Worm (Caenorhabditis elegans) whole organism, early embryonic: ENCODE data around the gene aak-2.

Source experiments
- F13C5.2 ChIP-seq: sonication (generic microtip); optimal IDR thresholded peaks from 2 replicates; lab custom pipeline; 2017; ENCODE audit warnings: mild to moderate bottlenecking, missing genetic modification characterization, inconsistent platforms, missing compliant biosample characterization
- ceh-36 ChIP-seq: sonication (generic microtip); optimal IDR thresholded peaks from 2 replicates; lab custom pipeline; 2016; ENCODE audit warnings: missing genetic modification characterization, inconsistent platforms, missing compliant biosample characterization
- flt-1 ChIP-seq: fragments of 200-800 bp; sonication (Bioruptor generic); IDR thresholded peaks from 2 replicates; pipeline ENCODE4 v1.3.6; 2022; ENCODE audit warnings: missing genetic modification characterization, missing compliant biosample characterization
- hmg-4 ChIP-seq: fragments of 200-800 bp; sonication (Bioruptor generic); optimal IDR thresholded peaks from 2 replicates; lab custom pipeline; 2018; ENCODE audit warnings: mild to moderate bottlenecking, missing genetic modification characterization, missing compliant biosample characterization
- pes-1 ChIP-seq: fragments of 200-800 bp; sonication (Bioruptor generic); IDR thresholded peaks from 2 replicates; pipeline ENCODE4 v1.3.6; 2022; ENCODE audit warnings: missing genetic modification reagents, missing genetic modification characterization, missing compliant biosample characterization
- scrt-1 ChIP-seq: fragments of 200-800 bp; sonication (Bioruptor generic); IDR thresholded peaks from 2 replicates; pipeline ENCODE4 v1.3.6; 2022; ENCODE audit warnings: missing genetic modification characterization, missing compliant biosample characterization
- sea-1 ChIP-seq: fragments of 200-800 bp; sonication (Bioruptor generic); conservative IDR thresholded peaks from 2 replicates; pipeline ENCODE4 v1.3.6; 2022; ENCODE audit warnings: missing genetic modification characterization, missing compliant biosample characterization
- tbx-11 ChIP-seq: fragments of 200-800 bp; sonication (Bioruptor generic); IDR thresholded peaks from 2 replicates; pipeline ENCODE4 v1.3.6; 2022; ENCODE audit warnings: missing genetic modification characterization, missing compliant biosample characterization
- tra-4 ChIP-seq: sonication (generic microtip); optimal IDR thresholded peaks from 2 replicates; lab custom pipeline; 2017; ENCODE audit warnings: missing genetic modification characterization, missing compliant biosample characterization

ce11 chrX:16752196-16752595, 43.7 kb upstream of the aak-2 start:
- TF ChIP-seq scrt-1 (GFP tag; lab: Robert Waterston, UW) = no peak
- TF ChIP-seq tra-4 (tag; lab: Kevin White, UChicago) = no peak
- no peak for TF ChIP-seq F13C5.2 (tag; lab: Kevin White, UChicago)
- no peak for TF ChIP-seq pes-1 (GFP tag; lab: Robert Waterston, UW)
- TF ChIP-seq ceh-36 = no peak
- no peak for TF ChIP-seq tbx-11
- TF ChIP-seq hmg-4 (GFP tag; lab: Kevin White, UChicago) = no peak
- TF ChIP-seq sea-1 = no peak
- TF ChIP-seq flt-1 (GFP tag; lab: Robert Waterston, UW) = no peak
